Fruit fly (Drosophila melanogaster): ENCODE results near the gene CG1662.

The CG1662 gene

DNA sequence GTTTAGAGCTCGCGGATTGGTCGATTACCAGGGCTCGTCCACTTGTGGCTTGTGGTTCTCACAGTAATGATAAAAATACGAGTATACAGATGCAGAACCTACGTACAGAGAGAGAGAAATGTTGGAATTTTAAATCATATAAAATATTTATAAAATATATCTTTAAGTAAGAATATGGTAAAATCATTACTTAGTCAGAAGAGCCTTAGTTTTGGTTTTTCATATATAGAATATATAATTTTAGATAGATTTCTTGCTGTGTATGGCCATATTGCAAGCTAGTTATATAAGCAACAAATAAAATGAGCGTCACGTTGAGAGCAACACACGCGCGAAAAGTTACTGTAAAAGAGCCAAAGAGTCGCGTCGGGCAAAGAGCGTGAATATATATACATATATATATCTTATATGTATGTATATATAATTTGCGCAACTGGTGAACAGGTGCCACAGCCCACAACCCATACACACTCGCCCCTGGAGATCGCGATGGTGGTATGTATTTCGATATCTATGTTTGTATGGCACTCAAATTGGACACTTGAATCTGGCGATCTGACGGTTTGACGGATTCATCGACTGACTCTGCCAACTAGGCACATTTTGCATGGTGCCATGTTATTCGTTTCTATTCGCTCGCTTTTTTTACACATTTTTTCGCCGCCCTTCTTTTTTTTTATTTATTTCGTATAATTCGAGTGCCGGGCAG is 3.3 kb downstream of the CG1662 start (continued):
- TF ChIP-seq sens-2 (GFP tag; IDR thresholded peaks at IDR 0.05) = no peak
- TF ChIP-seq CG9932 (GFP tag; IDR thresholded peaks at IDR 0.05) = peak; percentile 82
- TF ChIP-seq CG16863 (GFP tag; optimal IDR thresholded peaks at IDR 0.05) = no peak
- TF ChIP-seq CG32772 (GFP tag; IDR thresholded peaks at IDR 0.05) = 0 out of 2 replicates have a peak, but pooled peaks have one; percentile 34
- no peak for TF ChIP-seq vfl (GFP tag; optimal IDR thresholded peaks at IDR 0.05)
- TF ChIP-seq vnd (GFP tag; IDR thresholded peaks at IDR 0.05; ENCODE audit: partially characterized antibody) = no peak
- TF ChIP-seq CG14965 (GFP tag; optimal IDR thresholded peaks at IDR 0.05; ENCODE audit: borderline replicate concordance) = no peak
- no peak for TF ChIP-seq pb (GFP tag; optimal IDR thresholded peaks at IDR 0.05)
- TF ChIP-seq unc-4 (GFP tag; IDR thresholded peaks at IDR 0.05; ENCODE audit: partially characterized antibody) = no peak
- no peak for TF ChIP-seq CG9876 (GFP tag; optimal IDR thresholded peaks at IDR 0.05)
- TF ChIP-seq Awh (GFP tag; IDR thresholded peaks at IDR 0.05) = no peak
- no peak for TF ChIP-seq eyg (GFP tag; optimal IDR thresholded peaks at IDR 0.05)
- TF ChIP-seq Ada2b (GFP tag; IDR thresholded peaks at IDR 0.05) = peak; percentile 68
- peak; percentile 43 for TF ChIP-seq ind (GFP tag; optimal IDR thresholded peaks at IDR 0.05)
- TF ChIP-seq jumu (GFP tag; optimal IDR thresholded peaks at IDR 0.05) = no peak
- no peak for TF ChIP-seq luna (GFP tag; optimal IDR thresholded peaks at IDR 0.05)
- no peak for TF ChIP-seq crc (GFP tag; optimal IDR thresholded peaks at IDR 0.05)
- no peak for TF ChIP-seq Dip2 (GFP tag; IDR thresholded peaks at IDR 0.05)
- peak; percentile 48 for TF ChIP-seq CG10366 (GFP tag; IDR thresholded peaks at IDR 0.05)
- TF ChIP-seq fd96Cb (tag; optimal IDR thresholded peaks at IDR 0.05) = peak; percentile 5
- peak; percentile 36; the same call in 1 of the 2 replicates for TF ChIP-seq CG43689 (GFP tag; IDR thresholded peaks at IDR 0.05)
- TF ChIP-seq CG30403 (GFP tag; optimal IDR thresholded peaks at IDR 0.05) = peak; percentile 47
- TF ChIP-seq CG3163 (GFP tag; optimal IDR thresholded peaks at IDR 0.05) = no peak
- no peak for TF ChIP-seq CG10959 (GFP tag; IDR thresholded peaks at IDR 0.05)
- peak; percentile 33 for TF ChIP-seq phol (tag; optimal IDR thresholded peaks at IDR 0.05)
- no peak for TF ChIP-seq az2 (GFP tag; optimal IDR thresholded peaks at IDR 0.05)
- peak; percentile 81; the same call in 2 of the 3 replicates for TF ChIP-seq CG11695 (GFP tag; IDR thresholded peaks at IDR 0.05)
- no peak for TF ChIP-seq Eip74EF (GFP tag; optimal IDR thresholded peaks at IDR 0.05)
- TF ChIP-seq Bteb2 (GFP tag; optimal IDR thresholded peaks at IDR 0.05) = no peak
- TF ChIP-seq Kr (GFP tag; optimal IDR thresholded peaks at IDR 0.05) = no peak
- TF ChIP-seq CG18262 (tag; optimal IDR thresholded peaks at IDR 0.05) = peak; percentile 48
- no peak for TF ChIP-seq CG12219 (GFP tag; optimal IDR thresholded peaks at IDR 0.05)
- TF ChIP-seq rib (GFP tag; IDR thresholded peaks at IDR 0.05) = peak; percentile 64; the same call in 1 of the 2 replicates
- no peak for TF ChIP-seq crp (GFP tag; optimal IDR thresholded peaks at IDR 0.05)
- no peak for TF ChIP-seq fu2 (GFP tag; optimal IDR thresholded peaks at IDR 0.05)
- TF ChIP-seq CG11456 (GFP tag; IDR thresholded peaks at IDR 0.05) = peak; percentile 55; the same call in 1 of the 3 replicates
- peak; percentile 83 for TF ChIP-seq CG13296 (GFP tag; optimal IDR thresholded peaks at IDR 0.05)
- TF ChIP-seq Max (GFP tag; optimal IDR thresholded peaks at IDR 0.05) = no peak
- TF ChIP-seq HLH3B (GFP tag; IDR thresholded peaks at IDR 0.05) = peak; percentile 61
- no peak for TF ChIP-seq shn (GFP tag; optimal IDR thresholded peaks at IDR 0.05)
- TF ChIP-seq CG1792 (GFP tag; optimal IDR thresholded peaks at IDR 0.05) = no peak
- TF ChIP-seq NfI (GFP tag; optimal IDR thresholded peaks at IDR 0.05) = peak; percentile 24
- peak; percentile 14 for TF ChIP-seq Hr3 (GFP tag; optimal IDR thresholded peaks at IDR 0.05)
- no peak for TF ChIP-seq sim (GFP tag; IDR thresholded peaks at IDR 0.05)
- no peak for TF ChIP-seq CG3407 (GFP tag; optimal IDR thresholded peaks at IDR 0.05)
- peak; percentile 31 for TF ChIP-seq B-H2 (GFP tag; optimal IDR thresholded peaks at IDR 0.05)
- no peak for TF ChIP-seq en (GFP tag; optimal IDR thresholded peaks at IDR 0.05)
- 0 out of 2 replicates have a peak, but pooled peaks have one; percentile 30 for TF ChIP-seq danr (GFP tag; IDR thresholded peaks at IDR 0.05)
- no peak for TF ChIP-seq lola (GFP tag; optimal IDR thresholded peaks at IDR 0.05)
- no peak for TF ChIP-seq ato (GFP tag; IDR thresholded peaks at IDR 0.05; ENCODE audit: partially characterized antibody)

All from whole organism, embryonic.